Fruit fly (Drosophila melanogaster): ENCODE data around the gene nocte.

nocte gene

dm6 chrX:10463056-10463710 is 11.3 kb downstream of the nocte start (continued):
- no peak for TF ChIP-seq Chrac-16 (GFP tag; optimal IDR thresholded peaks at IDR 0.05)
- TF ChIP-seq CoRest (tag; optimal IDR thresholded peaks at IDR 0.05): peak; percentile 45
- peak; percentile 95 for TF ChIP-seq Dp (GFP tag; optimal IDR thresholded peaks at IDR 0.05)
- peak in 1 of 2 experiments; percentile 59 for TF ChIP-seq Pdp1 (GFP tag; optimal IDR thresholded peaks at IDR 0.05)
- no peak for TF ChIP-seq CG7372 (GFP tag; IDR thresholded peaks at IDR 0.05)
- no peak for TF ChIP-seq CG10959 (GFP tag; IDR thresholded peaks at IDR 0.05)
- peak; percentile 98 for TF ChIP-seq E2f2 (GFP tag; IDR thresholded peaks at IDR 0.05)
- TF ChIP-seq Fer3 (tag; optimal IDR thresholded peaks at IDR 0.05): no peak
- no peak for TF ChIP-seq wek (GFP tag; optimal IDR thresholded peaks at IDR 0.05)
- TF ChIP-seq dmrt99B (tag; optimal IDR thresholded peaks at IDR 0.05): no peak
- TF ChIP-seq ATbp (GFP tag; optimal IDR thresholded peaks at IDR 0.05): no peak
- TF ChIP-seq CG10267 (tag; optimal IDR thresholded peaks at IDR 0.05): peak; percentile 23
- TF ChIP-seq CG15514 (GFP tag; optimal IDR thresholded peaks at IDR 0.05): peak; percentile 69
- peak; percentile 69 for TF ChIP-seq HLH4C (GFP tag; IDR thresholded peaks at IDR 0.05; ENCODE audit: partially characterized antibody)
- TF ChIP-seq Sox102F (GFP tag; optimal IDR thresholded peaks at IDR 0.05): no peak
- peak; percentile 51 for TF ChIP-seq vvl (GFP tag; IDR thresholded peaks at IDR 0.05)
- TF ChIP-seq rib (GFP tag; IDR thresholded peaks at IDR 0.05): no peak
- no peak for TF ChIP-seq salm (tag; optimal IDR thresholded peaks at IDR 0.05)
- TF ChIP-seq Bgb (GFP tag; IDR thresholded peaks at IDR 0.05; ENCODE audit: partially characterized antibody): peak; percentile 68; the same call in 1 of the 2 replicates
- TF ChIP-seq zfh2 (GFP tag; optimal IDR thresholded peaks at IDR 0.05): peak; percentile 25
- TF ChIP-seq luna (GFP tag; optimal IDR thresholded peaks at IDR 0.05): no peak
- no peak; the same call in 1 of the 2 replicates for TF ChIP-seq Drgx (GFP tag; IDR thresholded peaks at IDR 0.05)
- TF ChIP-seq CG15479 (GFP tag; optimal IDR thresholded peaks at IDR 0.05): peak; percentile 3
- TF ChIP-seq slou (GFP tag; optimal IDR thresholded peaks at IDR 0.05): no peak
- TF ChIP-seq CG6813 (GFP tag; optimal IDR thresholded peaks at IDR 0.05): no peak
- TF ChIP-seq Usf (GFP tag; optimal IDR thresholded peaks at IDR 0.05): no peak
- TF ChIP-seq Ssrp (tag; optimal IDR thresholded peaks at IDR 0.05): no peak
- TF ChIP-seq CG3407 (GFP tag; optimal IDR thresholded peaks at IDR 0.05): no peak
- no peak for TF ChIP-seq CG2202 (tag; optimal IDR thresholded peaks at IDR 0.05)
- TF ChIP-seq ranshi (GFP tag; IDR thresholded peaks at IDR 0.05): no peak
- TF ChIP-seq p53 (GFP tag; optimal IDR thresholded peaks at IDR 0.05): no peak
- TF ChIP-seq crc (GFP tag; optimal IDR thresholded peaks at IDR 0.05): no peak
- TF ChIP-seq Dad (GFP tag; optimal IDR thresholded peaks at IDR 0.05): no peak
- no peak for TF ChIP-seq CG11398 (GFP tag; optimal IDR thresholded peaks at IDR 0.05)
- TF ChIP-seq al (GFP tag; IDR thresholded peaks at IDR 0.05): no peak
- no peak for TF ChIP-seq CG10979 (tag; optimal IDR thresholded peaks at IDR 0.05)
- no peak for TF ChIP-seq CG34376 (GFP tag; optimal IDR thresholded peaks at IDR 0.05)
- no peak for TF ChIP-seq CG9817 (tag; optimal IDR thresholded peaks at IDR 0.05)
- peak; percentile 55; the same call in 1 of the 2 replicates for TF ChIP-seq nerfin-2 (GFP tag; IDR thresholded peaks at IDR 0.05; ENCODE audit: partially characterized antibody)
- peak; percentile 12 for TF ChIP-seq MESR4 (GFP tag; optimal IDR thresholded peaks at IDR 0.05)
- TF ChIP-seq ato (GFP tag; IDR thresholded peaks at IDR 0.05; ENCODE audit: partially characterized antibody): peak; percentile 25; the same call in 1 of the 2 replicates
- TF ChIP-seq tgo (GFP tag; IDR thresholded peaks at IDR 0.05): no peak
- peak; percentile 82 for TF ChIP-seq stwl (tag; optimal IDR thresholded peaks at IDR 0.05)
- no peak for TF ChIP-seq az2 (GFP tag; optimal IDR thresholded peaks at IDR 0.05)
- TF ChIP-seq Nf-YB (GFP tag; optimal IDR thresholded peaks at IDR 0.05): no peak
- no peak for TF ChIP-seq cato (GFP tag; optimal IDR thresholded peaks at IDR 0.05; ENCODE audit: borderline replicate concordance)
- TF ChIP-seq sisA (GFP tag; IDR thresholded peaks at IDR 0.05): no peak
- TF ChIP-seq BEAF-32 (GFP tag; optimal IDR thresholded peaks at IDR 0.05): peak; percentile 59
- TF ChIP-seq dm (GFP tag; optimal IDR thresholded peaks at IDR 0.05): no peak
